Worm (Caenorhabditis elegans) whole organism, L4 larva: Measurements from ENCODE around the gene F43C11.2.

Source experiments
- F10B5.3 ChIP-seq: sonication (generic microtip); optimal IDR thresholded peaks from 2 replicates; lab custom pipeline; 2016; ENCODE audit warnings: mild to moderate bottlenecking, missing genetic modification characterization, missing compliant biosample characterization
- T20F7.1 ChIP-seq: fragments of 200-800 bp; sonication (Bioruptor generic); optimal IDR thresholded peaks from 2 replicates; lab custom pipeline; 2018; ENCODE audit warnings: mild to moderate bottlenecking, missing genetic modification characterization, missing compliant biosample characterization
- Y105C5A.15 ChIP-seq: fragments of 200-800 bp; sonication (Bioruptor generic); IDR thresholded peaks from 2 replicates; pipeline ENCODE4 v1.3.6; 2022; ENCODE audit warnings: missing genetic modification characterization, missing compliant biosample characterization
- Y5F2A.4 ChIP-seq: fragments of 200-800 bp; sonication (Bioruptor generic); optimal IDR thresholded peaks from 2 replicates; lab custom pipeline; 2018; ENCODE audit warnings: mild to moderate bottlenecking, missing genetic modification characterization, missing compliant biosample characterization
- ZK546.5 ChIP-seq, 2 experiments: sonication (generic microtip); optimal IDR thresholded peaks; 2 replicates each; lab custom pipeline; 2017; ENCODE audit warnings: missing biosample characterization in 2 of 2, missing genetic modification characterization in 2 of 2
- ceh-32 ChIP-seq: sonication (generic microtip); optimal IDR thresholded peaks from 2 replicates; lab custom pipeline; 2016; ENCODE audit warnings: mild to moderate bottlenecking, missing genetic modification characterization, missing compliant biosample characterization; ENCODE audit not compliant: poor library complexity
- ceh-82 ChIP-seq: sonication (generic microtip); optimal IDR thresholded peaks from 2 replicates; lab custom pipeline; 2017; ENCODE audit warnings: missing biosample characterization, missing genetic modification characterization
- ces-1 ChIP-seq: fragments of 150-350 bp; sonication (generic microtip); optimal IDR thresholded peaks from 4 replicates; lab custom pipeline; 2014; ENCODE audit warnings: missing biosample characterization, missing genetic modification reagents, missing genetic modification characterization
- cey-2 ChIP-seq: sonication (generic microtip); optimal IDR thresholded peaks from 3 replicates; lab custom pipeline; 2017; ENCODE audit warnings: missing genetic modification characterization, mild to moderate bottlenecking, missing compliant biosample characterization, antibody characterized with exemption, borderline replicate concordance; ENCODE audit not compliant: insufficient read depth
- daf-12 ChIP-seq: fragments of 150-350 bp; optimal IDR thresholded peaks from 2 replicates; lab custom pipeline; 2014; ENCODE audit warnings: missing biosample characterization, missing genetic modification reagents, missing genetic modification characterization
- daf-8 ChIP-seq: fragments of 200-800 bp; sonication (Bioruptor generic); IDR thresholded peaks from 2 replicates; pipeline ENCODE4 v1.3.6; 2022; ENCODE audit warnings: missing genetic modification characterization, missing compliant biosample characterization
- dve-1 ChIP-seq: sonication (generic microtip); optimal IDR thresholded peaks from 2 replicates; lab custom pipeline; 2017; ENCODE audit warnings: antibody characterized with exemption, mild to moderate bottlenecking, missing genetic modification characterization, missing compliant biosample characterization; ENCODE audit not compliant: insufficient read depth
- egl-27 ChIP-seq: sonication (generic microtip); optimal IDR thresholded peaks from 3 replicates; lab custom pipeline; 2017; ENCODE audit warnings: missing biosample characterization, missing genetic modification reagents, missing genetic modification characterization
- fos-1 ChIP-seq: fragments of 150-350 bp; optimal IDR thresholded peaks from 2 replicates; lab custom pipeline; 2014; ENCODE audit warnings: missing biosample characterization, missing genetic modification characterization
- hlh-30 ChIP-seq: sonication (generic microtip); optimal IDR thresholded peaks from 2 replicates; lab custom pipeline; 2017; ENCODE audit warnings: antibody characterized with exemption, mild to moderate bottlenecking, missing genetic modification characterization, missing compliant biosample characterization; ENCODE audit not compliant: insufficient read depth
- hmg-1.1 ChIP-seq: fragments of 200-800 bp; sonication (Bioruptor generic); IDR thresholded peaks from 2 replicates; pipeline ENCODE4 v1.3.6; 2022; ENCODE audit warnings: missing genetic modification reagents, missing genetic modification characterization, missing compliant biosample characterization
- jun-1 ChIP-seq: fragments of 150-350 bp; optimal IDR thresholded peaks from 2 replicates; lab custom pipeline; 2014; ENCODE audit warnings: missing biosample characterization, missing genetic modification reagents, missing genetic modification characterization
- lin-13 ChIP-seq: fragments of 150-350 bp; optimal IDR thresholded peaks from 2 replicates; lab custom pipeline; 2014; ENCODE audit warnings: missing biosample characterization, missing genetic modification reagents, missing genetic modification characterization
- mdl-1 ChIP-seq, 2 experiments: fragments of 150-350 bp in 1 of 2; sonication (generic microtip) in 1 of 2; optimal IDR thresholded peaks; 2 replicates each; lab custom pipeline; 2014 to 2017; ENCODE audit warnings: missing biosample characterization in 2 of 2, missing genetic modification characterization in 2 of 2
- mdt-29 ChIP-seq: fragments of 200-800 bp; sonication (Bioruptor generic); IDR thresholded peaks from 2 replicates; pipeline ENCODE4 v1.3.6; 2022; ENCODE audit warnings: missing genetic modification reagents, missing genetic modification characterization, missing compliant biosample characterization
- mxl-3 ChIP-seq: fragments of 200-800 bp; sonication (Bioruptor generic); optimal IDR thresholded peaks from 2 replicates; lab custom pipeline; 2018; ENCODE audit warnings: mild to moderate bottlenecking, missing genetic modification characterization, missing compliant biosample characterization
- nhr-10 ChIP-seq: fragments of 150-350 bp; optimal IDR thresholded peaks from 2 replicates; lab custom pipeline; 2014; ENCODE audit warnings: missing biosample characterization, missing genetic modification characterization
- nhr-11 ChIP-seq: fragments of 150-350 bp; optimal IDR thresholded peaks from 2 replicates; lab custom pipeline; 2014; ENCODE audit warnings: missing biosample characterization, missing genetic modification characterization
- nhr-237 ChIP-seq: sonication (generic microtip); optimal IDR thresholded peaks from 2 replicates; lab custom pipeline; 2017; ENCODE audit warnings: missing biosample characterization, missing genetic modification characterization
- nhr-6 ChIP-seq: fragments of 150-350 bp; optimal IDR thresholded peaks from 2 replicates; lab custom pipeline; 2014; ENCODE audit warnings: missing biosample characterization, missing genetic modification characterization
- nhr-77 ChIP-seq: fragments of 150-350 bp; optimal IDR thresholded peaks from 2 replicates; lab custom pipeline; 2014; ENCODE audit warnings: missing biosample characterization, missing genetic modification characterization
- rbr-2 ChIP-seq: sonication (generic microtip); optimal IDR thresholded peaks from 2 replicates; lab custom pipeline; 2016; ENCODE audit warnings: missing genotype, missing genetic modification characterization, missing compliant biosample characterization
- skn-1 ChIP-seq: fragments of 150-350 bp; optimal IDR thresholded peaks from 2 replicates; lab custom pipeline; 2014; ENCODE audit warnings: missing biosample characterization, missing genetic modification characterization
- spr-3 ChIP-seq: fragments of 200-800 bp; sonication (Bioruptor generic); optimal IDR thresholded peaks from 2 replicates; lab custom pipeline; 2018; ENCODE audit warnings: mild to moderate bottlenecking, missing genetic modification characterization, missing compliant biosample characterization
- unc-130 ChIP-seq: sonication (generic microtip); optimal IDR thresholded peaks from 2 replicates; lab custom pipeline; 2016; ENCODE audit warnings: missing genetic modification reagents, missing genetic modification characterization, missing compliant biosample characterization
- unc-39 ChIP-seq: sonication (generic microtip); optimal IDR thresholded peaks from 2 replicates; lab custom pipeline; 2017; ENCODE audit warnings: missing biosample characterization, missing genetic modification characterization
- vab-7 ChIP-seq: fragments of 200-800 bp; sonication (Bioruptor generic); IDR thresholded peaks from 2 replicates; pipeline ENCODE4 v1.3.6; 2022; ENCODE audit warnings: missing genetic modification reagents, missing genetic modification characterization, missing compliant biosample characterization
- zfp-3 ChIP-seq: fragments of 200-800 bp; sonication (Bioruptor generic); conservative IDR thresholded peaks from 2 replicates; pipeline ENCODE4 v1.3.6; 2022; ENCODE audit warnings: missing genetic modification reagents, missing genetic modification characterization, missing compliant biosample characterization
- zip-11 ChIP-seq: fragments of 200-800 bp; sonication (Bioruptor generic); IDR thresholded peaks from 2 replicates; pipeline ENCODE4 v1.3.6; 2022; ENCODE audit warnings: missing genetic modification characterization, missing compliant biosample characterization

Gene F43C11.2

ce11 chrII:2385495-2385894 is 30.9 kb downstream of the F43C11.2 start, which contains the start of gene F16G10.9 (continued):
- no peak for TF ChIP-seq mxl-3 (GFP tag; lab: Kevin White, UChicago)

DNA sequence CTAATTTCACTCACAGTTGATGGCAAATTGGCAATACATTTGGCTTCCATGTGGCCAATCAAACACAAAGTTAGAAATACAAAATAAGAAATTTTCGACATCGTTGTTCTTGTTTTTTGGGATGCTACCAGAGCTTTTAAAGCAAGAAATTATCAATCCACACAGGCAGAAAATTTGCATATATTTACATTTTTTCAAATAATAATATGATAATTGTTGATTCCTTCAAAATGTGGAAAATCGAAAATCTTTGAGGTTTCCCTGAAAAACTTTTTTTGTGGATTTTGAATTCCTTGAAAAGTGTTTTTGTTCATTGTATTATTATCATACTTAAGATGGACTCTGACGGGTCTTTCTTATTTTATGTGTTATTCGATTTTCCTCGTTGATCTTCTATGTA is 36.3 kb downstream of the F43C11.2 start, which contains the start of gene F16G10.10:
Gene F16G10.10, minus strand, starts transcription at position 101 of the 400 bp plus-strand sequence.
- TF ChIP-seq hlh-30 (tag; lab: Kevin White, UChicago) (no peak), ZK546.5 (tag; optimal IDR thresholded peaks at IDR 0.05; lab: Kevin White, UChicago) (no peak), ces-1 (no peak), nhr-11 (tag; lab: Kevin White, UChicago) (no peak), zfp-3 (GFP tag; lab: Robert Waterston, UW) (no peak), T20F7.1 (GFP tag; lab: Kevin White, UChicago) (no peak), unc-130 (no peak), hmg-1.1 (no peak), nhr-237 (no peak), ceh-82 (tag; lab: Kevin White, UChicago) (no peak), Y105C5A.15 (GFP tag; lab: Robert Waterston, UW) (no peak), jun-1 (tag; lab: Kevin White, UChicago) (no peak)

- TF ChIP-seq Y5F2A.4 (no peak), zip-11 (GFP tag; lab: Robert Waterston, UW) (no peak), jun-1 (tag; lab: Kevin White, UChicago) (no peak), unc-39 (no peak), ceh-32 (tag; lab: Kevin White, UChicago) (no peak), mdt-29 (GFP tag; lab: Robert Waterston, UW) (no peak), egl-27 (tag; lab: Kevin White, UChicago) (no peak), hlh-30 (tag; lab: Kevin White, UChicago) (no peak), rbr-2 (tag; lab: Kevin White, UChicago) (no peak), skn-1 (tag; lab: Kevin White, UChicago) (no peak), daf-12 (tag; lab: Kevin White, UChicago) (no peak), nhr-77 (no peak), nhr-11 (tag; lab: Kevin White, UChicago) (no peak), fos-1 (tag; lab: Kevin White, UChicago) (no peak), cey-2 (tag; lab: Kevin White, UChicago) (no peak), nhr-6 (tag; lab: Kevin White, UChicago) (no peak)
Observed at ce11 chrII:2393821-2394220, 39.2 kb downstream of the F43C11.2 start, which contains the start of gene F16G10.11. F16G10.11 (minus strand) TSS chrII:2393921.

ce11 chrII:2395864-2396263 is 41.3 kb downstream of the F43C11.2 start, which contains the start of gene F16G10.13:
F16G10.13 (minus strand) TSS chrII:2395964.
- TF ChIP-seq fos-1 (tag; lab: Kevin White, UChicago) (no peak), hlh-30 (tag; lab: Kevin White, UChicago) (no peak), egl-27 (tag; lab: Kevin White, UChicago) (no peak), dve-1 (tag; lab: Kevin White, UChicago) (no peak), lin-13 (GFP tag; lab: Kevin White, UChicago) (no peak), spr-3 (GFP tag; lab: Kevin White, UChicago) (no peak), mdl-1 (tag; optimal IDR thresholded peaks at IDR 0.05; lab: Kevin White, UChicago) (no peak), ceh-82 (tag; lab: Kevin White, UChicago) (no peak), vab-7 (no peak), unc-130 (no peak), nhr-10 (no peak), daf-8 (GFP tag; lab: Robert Waterston, UW) (no peak), F10B5.3 (tag; lab: Kevin White, UChicago) (no peak)
